Fruit fly (Drosophila melanogaster) whole organism, embryonic: ENCODE results near the gene Rbf2.
A peak's percentile ranks its signal among the peaks of the same experiment; 100 is the strongest.

ENCODE experiments used
- Atf6 ChIP-seq: fragments of 200-800 bp; sonication (Bioruptor generic); IDR thresholded peaks from 2 replicates; pipeline ENCODE4 v1.3.6; 2022; ENCODE audit warnings: missing biosample characterization, missing genetic modification characterization
- BEAF-32 ChIP-seq: fragments of 200-800 bp; sonication (Bioruptor generic); optimal IDR thresholded peaks from 3 replicates; lab custom pipeline; 2017; ENCODE audit warnings: missing biosample characterization, missing genetic modification characterization, mild to moderate bottlenecking, moderate library complexity, missing genetic modification reagents
- CG3163 ChIP-seq: fragments of 200-800 bp; sonication (Bioruptor generic); optimal IDR thresholded peaks from 3 replicates; lab custom pipeline; 2016; ENCODE audit warnings: missing biosample characterization, missing genetic modification characterization
- CG34422 ChIP-seq: fragments of 200-800 bp; sonication (Bioruptor generic); IDR thresholded peaks from 3 replicates; pipeline ENCODE4 v1.3.6; 2022; ENCODE audit warnings: missing biosample characterization, missing genetic modification characterization
- CG4707 ChIP-seq: fragments of 200-800 bp; sonication (Bioruptor generic); optimal IDR thresholded peaks from 2 replicates; lab custom pipeline; 2018; ENCODE audit warnings: missing biosample characterization, mild to moderate bottlenecking, missing genetic modification characterization, moderate library complexity
- D ChIP-seq, 2 experiments: fragments of 200-800 bp in 1 of 2; fragments of >200 bp in 1 of 2; sonication (Bioruptor generic) in 1 of 2; optimal IDR thresholded peaks; 2 replicates in 1 of 2; 3 replicates in 1 of 2; lab custom pipeline; 2017; ENCODE audit warnings: mild to moderate bottlenecking in 1 of 2, missing biosample characterization in 1 of 2, missing genetic modification characterization in 1 of 2, missing genetic modification reagents in 1 of 2
- Doc3 ChIP-seq: fragments of 200-800 bp; sonication (Bioruptor generic); IDR thresholded peaks from 3 replicates; pipeline ENCODE4 v1.3.6; 2022; ENCODE audit warnings: missing biosample characterization, missing genetic modification characterization; ENCODE audit not compliant: partially characterized antibody
- Lim3 ChIP-seq: fragments of 200-800 bp; sonication (Bioruptor generic); IDR thresholded peaks from 2 replicates; pipeline ENCODE4 v1.3.6; 2022; ENCODE audit warnings: missing biosample characterization, missing genetic modification characterization
- abd-A ChIP-seq: fragments of 200-800 bp; sonication (Bioruptor generic); optimal IDR thresholded peaks from 3 replicates; lab custom pipeline; 2019; ENCODE audit warnings: missing biosample characterization, mild to moderate bottlenecking, missing genetic modification characterization, moderate library complexity
- dmrt99B ChIP-seq: fragments of 200-800 bp; sonication (Bioruptor generic); optimal IDR thresholded peaks from 2 replicates; lab custom pipeline; 2018; ENCODE audit warnings: missing biosample characterization, mild to moderate bottlenecking, missing genetic modification characterization, moderate library complexity
- gt ChIP-seq: fragments of 200-800 bp; sonication (Bioruptor generic); IDR thresholded peaks from 2 replicates; pipeline ENCODE4 v1.3.6; 2022; ENCODE audit warnings: missing biosample characterization, missing genetic modification characterization
- luna ChIP-seq: fragments of 200-800 bp; sonication (Bioruptor generic); optimal IDR thresholded peaks from 2 replicates; lab custom pipeline; 2016; ENCODE audit warnings: missing biosample characterization, missing genetic modification characterization
- schlank ChIP-seq: fragments of 200-800 bp; sonication (Bioruptor generic); optimal IDR thresholded peaks from 2 replicates; lab custom pipeline; 2018; ENCODE audit warnings: missing biosample characterization, mild to moderate bottlenecking, missing genetic modification characterization

dm6 chr3R:15972298-15972978 lies 7.2 kb downstream of the Rbf2 start, which contains the start of gene mor:
- TF ChIP-seq gt (no peak), CG4707 (GFP tag; lab: Kevin White, UChicago) (no peak), abd-A (tag; lab: Kevin White, UChicago) (no peak), CG34422 (GFP tag; lab: Robert Waterston, UW) (no peak), luna (GFP tag; lab: Kevin White, UChicago) (no peak), D (optimal IDR thresholded peaks at IDR 0.05; lab: Kevin White, UChicago) (peak; percentile 9), D (GFP tag; optimal IDR thresholded peaks at IDR 0.05; lab: Kevin White, UChicago) (no peak), schlank (tag; lab: Kevin White, UChicago) (no peak), BEAF-32 (GFP tag; lab: Kevin White, UChicago) (no peak), Lim3 (GFP tag; lab: Robert Waterston, UW) (no peak), Atf6 (GFP tag; lab: Robert Waterston, UW) (no peak), Doc3 (GFP tag; lab: Robert Waterston, UW) (no peak), dmrt99B (tag; lab: Kevin White, UChicago) (no peak), CG3163 (no peak)
